Worm (Caenorhabditis elegans): Measurements from ENCODE around the gene coq-6.

coq-6 gene

DNA sequence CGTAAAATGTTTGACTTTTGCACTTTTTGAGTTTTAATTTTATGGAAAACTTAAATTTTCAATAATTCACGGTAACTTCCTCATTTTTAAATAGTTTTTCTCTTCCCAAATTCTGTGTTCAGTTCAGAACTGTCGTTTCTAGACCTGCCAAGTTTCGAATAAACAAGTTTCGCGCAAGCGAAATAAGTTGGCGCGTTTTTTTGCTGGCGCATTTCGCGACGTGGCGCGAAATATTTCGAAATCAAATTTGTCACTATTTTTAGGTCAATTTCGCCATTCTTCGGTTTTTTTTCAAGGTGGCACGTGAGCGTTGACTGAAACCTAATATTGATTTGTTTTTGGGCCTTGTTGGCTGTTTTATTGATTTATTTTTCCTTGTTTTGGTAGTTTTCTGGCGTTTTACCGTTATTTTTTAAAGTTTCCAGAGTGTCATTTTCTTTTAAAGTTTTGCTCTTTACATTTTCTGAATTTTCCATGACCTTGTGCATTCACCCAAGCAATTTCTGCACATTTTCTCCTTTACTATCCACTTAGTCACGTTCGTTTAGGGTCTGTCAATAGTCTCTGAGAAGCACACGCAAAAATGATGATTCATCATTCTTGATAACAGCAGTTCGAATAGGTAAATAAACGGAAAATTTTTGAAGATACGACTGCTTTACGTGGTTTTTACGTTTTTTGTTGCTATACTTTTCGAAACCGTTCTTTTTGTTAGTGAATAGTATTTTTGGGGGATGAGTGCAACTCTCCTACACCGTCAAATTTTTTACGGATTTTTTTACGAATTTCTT is 46.2 kb downstream of the coq-6 start (continued):
- TF ChIP-seq ztf-7 (tag; optimal IDR thresholded peaks at IDR 0.05) (no peak), D1046.2 (GFP tag; IDR thresholded peaks at IDR 0.05) (no peak), lim-7 (GFP tag; IDR thresholded peaks at IDR 0.05) (no peak), mdt-29 (GFP tag; IDR thresholded peaks at IDR 0.05) (peak; percentile 47; the same call in 1 of the 2 replicates), unc-130 (GFP tag; optimal IDR thresholded peaks at IDR 0.05) (peak; percentile 68), daf-19 (GFP tag; conservative IDR thresholded peaks at IDR 0.05) (no peak), attf-4 (tag; optimal IDR thresholded peaks at IDR 0.05) (no peak), F49E8.2 (tag; optimal IDR thresholded peaks at IDR 0.05; ENCODE audit: borderline replicate concordance) (peak; percentile 87), nhr-11 (tag; optimal IDR thresholded peaks at IDR 0.05) (no peak), nhr-48 (tag; optimal IDR thresholded peaks at IDR 0.05) (no peak), daf-12 (tag; optimal IDR thresholded peaks at IDR 0.05) (no peak), ZK546.5 (tag; optimal IDR thresholded peaks at IDR 0.05) (no peak), sdz-12 (GFP tag; optimal IDR thresholded peaks at IDR 0.05) (no peak), egl-43 (GFP tag; IDR thresholded peaks at IDR 0.05) (no peak), ces-1 (GFP tag; optimal IDR thresholded peaks at IDR 0.05) (no peak), jun-1 (tag; optimal IDR thresholded peaks at IDR 0.05) (no peak), nhr-41 (GFP tag; IDR thresholded peaks at IDR 0.05) (no peak), snpc-1.2 (GFP tag; IDR thresholded peaks at IDR 0.05) (no peak), fos-1 (tag; optimal IDR thresholded peaks at IDR 0.05) (no peak), lir-3 (tag; optimal IDR thresholded peaks at IDR 0.05) (no peak), lin-13 (GFP tag; optimal IDR thresholded peaks at IDR 0.05) (no peak), mxl-3 (GFP tag; optimal IDR thresholded peaks at IDR 0.05) (no peak), daf-8 (GFP tag; IDR thresholded peaks at IDR 0.05) (no peak), Y48G9A.11 (GFP tag; IDR thresholded peaks at IDR 0.05) (peak; percentile 86), F37D6.2 (tag; optimal IDR thresholded peaks at IDR 0.05) (no peak), dmd-8 (GFP tag; IDR thresholded peaks at IDR 0.05) (no peak), hmg-1.1 (GFP tag; IDR thresholded peaks at IDR 0.05) (no peak), madf-9 (GFP tag; conservative IDR thresholded peaks at IDR 0.05) (no peak), madf-5 (GFP tag; IDR thresholded peaks at IDR 0.05) (no peak), lin-38 (GFP tag; IDR thresholded peaks at IDR 0.05) (no peak), F26F4.8 (GFP tag; conservative IDR thresholded peaks at IDR 0.05) (no peak), set-16 (GFP tag; IDR thresholded peaks at IDR 0.05) (no peak), saeg-2 (GFP tag; IDR thresholded peaks at IDR 0.05) (no peak), zag-1 (tag; optimal IDR thresholded peaks at IDR 0.05) (no peak), nhr-28 (tag; optimal IDR thresholded peaks at IDR 0.05) (peak; percentile 8), T26A8.4 (GFP tag; IDR thresholded peaks at IDR 0.05) (no peak), zfp-2 (tag; optimal IDR thresholded peaks at IDR 0.05) (no peak), ceh-28 (tag; optimal IDR thresholded peaks at IDR 0.05) (no peak), Y75B8A.6 (GFP tag; IDR thresholded peaks at IDR 0.05) (no peak), Y105C5A.15 (GFP tag; IDR thresholded peaks at IDR 0.05) (no peak), ceh-82 (tag; optimal IDR thresholded peaks at IDR 0.05) (no peak), aly-2 (tag; optimal IDR thresholded peaks at IDR 0.05) (no peak), ama-1 (optimal IDR thresholded peaks at IDR 0.05) (no peak), mdl-1 (tag; optimal IDR thresholded peaks at IDR 0.05) (no peak), nhr-10 (tag; optimal IDR thresholded peaks at IDR 0.05) (no peak), unc-62 (GFP tag; optimal IDR thresholded peaks at IDR 0.05 in 1 of 2) (no peak), unc-62 (tag; optimal IDR thresholded peaks at IDR 0.05) (no peak), mxl-2 (GFP tag; conservative IDR thresholded peaks at IDR 0.05) (no peak), dmd-9 (GFP tag; IDR thresholded peaks at IDR 0.05) (no peak)

Data from whole organism, L4 larva.